Worm (Caenorhabditis elegans) whole organism, mixed stage, embryonic: Measurements from ENCODE around the gene ugtp-1.

ENCODE experiments used
- M03D4.4 ChIP-seq: sonication (generic microtip); optimal IDR thresholded peaks from 2 replicates; lab custom pipeline; 2017; ENCODE audit warnings: mild to moderate bottlenecking, missing genetic modification characterization, missing compliant biosample characterization
- nhr-28 ChIP-seq: fragments of 150-350 bp; optimal IDR thresholded peaks from 2 replicates; lab custom pipeline; 2014; ENCODE audit warnings: missing biosample characterization, missing genetic modification characterization
- zip-8 ChIP-seq: fragments of 150-350 bp; optimal IDR thresholded peaks from 2 replicates; lab custom pipeline; 2014; ENCODE audit warnings: missing biosample characterization, missing genetic modification characterization

- TF ChIP-seq nhr-28 (no peak), zip-8 (tag; lab: Kevin White, UChicago) (no peak), M03D4.4 (tag; lab: Kevin White, UChicago) (no peak)
Observed at ce11 chrIII:8750606-8751005, at the start of gene ugtp-1.
